Fruit fly (Drosophila melanogaster) whole organism, wandering third instar larva: ENCODE measurements around the gene CG17378.

Source experiments
- Dif ChIP-seq: fragments of 200-275, 200-300 bp; sonication (Bioruptor generic); optimal IDR thresholded peaks from 2 replicates; lab custom pipeline; 2018; ENCODE audit warnings: missing biosample characterization, missing genetic modification characterization; ENCODE audit not compliant: partially characterized antibody
- Hr78 ChIP-seq: fragments of >200 bp; optimal IDR thresholded peaks from 2 replicates; lab custom pipeline; 2017; ENCODE audit warnings: missing biosample characterization, missing genetic modification characterization
- Hr83 ChIP-seq: fragments of 200-300 bp; sonication (Bioruptor generic); optimal IDR thresholded peaks from 2 replicates; lab custom pipeline; 2016; ENCODE audit warnings: missing biosample characterization, mild to moderate bottlenecking, missing genetic modification characterization, moderate library complexity; ENCODE audit not compliant: poor library complexity, severe bottlenecking
- Jra ChIP-seq: sonication (Bioruptor generic); optimal IDR thresholded peaks from 2 replicates; lab custom pipeline; 2016; ENCODE audit warnings: missing biosample characterization, missing genetic modification characterization
- Myc ChIP-seq: fragments of >200 bp; optimal IDR thresholded peaks from 2 replicates; lab custom pipeline; 2017
- OdsH ChIP-seq: fragments of 200-800 bp; sonication (Bioruptor generic); optimal IDR thresholded peaks from 2 replicates; lab custom pipeline; 2016; ENCODE audit warnings: missing biosample characterization, mild to moderate bottlenecking, missing genetic modification characterization
- br ChIP-seq: fragments of 200-800 bp; sonication (Bioruptor generic); optimal IDR thresholded peaks from 2 replicates; lab custom pipeline; 2016; ENCODE audit warnings: missing biosample characterization, missing genetic modification characterization
- dl ChIP-seq, 2 experiments: fragments of 175-275, 200-275 bp in 1 of 2; fragments of 200-275 bp in 1 of 2; sonication (Bioruptor generic); optimal IDR thresholded peaks; lab custom pipeline; 2018; ENCODE audit warnings: mild to moderate bottlenecking in 2 of 2, missing biosample characterization in 2 of 2, missing genetic modification characterization in 2 of 2, moderate library complexity in 2 of 2; ENCODE audit not compliant: partially characterized antibody in 2 of 2, insufficient read depth in 1 of 2
- dmrt93B ChIP-seq: fragments of 200-800 bp; sonication (Bioruptor generic); optimal IDR thresholded peaks from 2 replicates; lab custom pipeline; 2018; ENCODE audit warnings: missing biosample characterization, mild to moderate bottlenecking, missing genetic modification characterization
- fru ChIP-seq: fragments of 200-800 bp; sonication (Bioruptor generic); optimal IDR thresholded peaks from 3 replicates; lab custom pipeline; 2016; ENCODE audit warnings: missing biosample characterization, mild to moderate bottlenecking, missing genetic modification characterization
- h ChIP-seq: fragments of 200-800 bp; sonication (Bioruptor generic); optimal IDR thresholded peaks from 3 replicates; lab custom pipeline; 2016; ENCODE audit warnings: missing biosample characterization, mild to moderate bottlenecking, missing genetic modification characterization
- pan ChIP-seq: fragments of >200 bp; optimal IDR thresholded peaks from 2 replicates; lab custom pipeline; 2017
- tai ChIP-seq: sonication (Bioruptor generic); optimal IDR thresholded peaks from 2 replicates; lab custom pipeline; 2016; ENCODE audit warnings: missing biosample characterization, missing genetic modification characterization
- usp ChIP-seq: fragments of >200 bp; optimal IDR thresholded peaks from 2 replicates; lab custom pipeline; 2017; ENCODE audit warnings: missing biosample characterization, missing genetic modification characterization

DNA sequence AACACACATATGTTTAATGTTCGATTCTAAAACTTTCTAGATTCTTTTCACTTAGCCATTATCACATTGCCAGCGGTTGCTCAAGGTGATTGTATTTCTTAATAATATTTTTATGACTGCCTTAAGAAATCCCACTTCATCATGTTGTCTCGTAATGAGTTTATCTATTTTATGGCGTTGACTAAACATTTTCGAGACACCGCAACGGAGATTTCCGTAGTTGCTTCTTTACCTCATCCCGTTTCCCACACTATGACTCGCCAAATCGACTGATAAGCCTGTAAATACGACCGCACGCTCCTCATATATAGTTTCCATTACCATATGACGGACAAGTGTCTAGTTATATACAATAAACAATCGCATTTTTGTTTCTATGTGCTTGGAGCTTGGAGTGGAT is 11.7 kb downstream of the CG17378 start:
- no peak for TF ChIP-seq Myc (lab: Kevin White, UChicago)
- TF ChIP-seq pan (lab: Kevin White, UChicago): no peak
- TF ChIP-seq Hr78 (GFP tag; lab: Kevin White, UChicago): no peak
- no peak for TF ChIP-seq dmrt93B (GFP tag; lab: Kevin White, UChicago)
- no peak for TF ChIP-seq dl (GFP tag; optimal IDR thresholded peaks at IDR 0.05; lab: Kevin White, UChicago; ENCODE audit: insufficient read depth in 1 of 2, partially characterized antibody in 2 of 2)
- no peak for TF ChIP-seq h
- TF ChIP-seq br (GFP tag; lab: Kevin White, UChicago): no peak
- TF ChIP-seq tai (GFP tag; lab: Kevin White, UChicago): no peak
- no peak for TF ChIP-seq fru (GFP tag; lab: Kevin White, UChicago)
- no peak for TF ChIP-seq usp (GFP tag; lab: Kevin White, UChicago)
- TF ChIP-seq Hr83 (GFP tag; lab: Kevin White, UChicago): no peak
- TF ChIP-seq Dif (GFP tag; lab: Kevin White, UChicago): no peak
- TF ChIP-seq OdsH (GFP tag; lab: Kevin White, UChicago): no peak
- TF ChIP-seq Jra (GFP tag; lab: Kevin White, UChicago): no peak
